Worm (Caenorhabditis elegans): ENCODE measurements around the gene egas-4.
A peak's percentile ranks its signal among the peaks of the same experiment; 100 is the strongest.

The egas-4 gene

ce11 chrIV:7477197-7477596, 20.5 kb downstream of the egas-4 start, which contains the start of gene pycr-4:
pycr-4 (minus strand) TSS chrIV:7477297.
- TF ChIP-seq blmp-1 (tag; optimal IDR thresholded peaks at IDR 0.05), result no peak
- TF ChIP-seq lin-35 (GFP tag; optimal IDR thresholded peaks at IDR 0.05), result peak in 1 of 2 experiments; percentile 15
- TF ChIP-seq unc-30 (tag; optimal IDR thresholded peaks at IDR 0.05), result no peak
- TF ChIP-seq dpl-1 (GFP tag; optimal IDR thresholded peaks at IDR 0.05), result peak in 1 of 3 experiments; percentile 14
- TF ChIP-seq efl-1 (optimal IDR thresholded peaks at IDR 0.05), result peak; percentile 42 to 44
- TF ChIP-seq efl-1 (GFP tag; optimal IDR thresholded peaks at IDR 0.05 in 1 of 2), result peak in 1 of 2 experiments; percentile 72
- no peak for TF ChIP-seq elt-2 (tag; optimal IDR thresholded peaks at IDR 0.05)

ce11 chrIV:7474826-7475225, 22.8 kb downstream of the egas-4 start, which contains the start of gene slc-25A18.2:
slc-25A18.2 (plus strand) TSS chrIV:7475041.
- TF ChIP-seq elt-3 (tag; optimal IDR thresholded peaks at IDR 0.05) (no peak), efl-1 (optimal IDR thresholded peaks at IDR 0.05) (no peak), efl-1 (GFP tag; optimal IDR thresholded peaks at IDR 0.05 in 1 of 2) (peak in 1 of 2 experiments; percentile 62)

ce11 chrIV:7473159-7473649, 24.4 kb downstream of the egas-4 start, which contains the start of the genes plk-3 and F55G1.6:
plk-3 (minus strand) TSS chrIV:7473209.
F55G1.6 (plus strand) TSS chrIV:7473517.
- no peak for TF ChIP-seq pax-3 (tag; optimal IDR thresholded peaks at IDR 0.05)
- TF ChIP-seq nhr-71 (tag; optimal IDR thresholded peaks at IDR 0.05), result no peak
- TF ChIP-seq unc-30 (tag; optimal IDR thresholded peaks at IDR 0.05), result no peak
- no peak for TF ChIP-seq lir-3 (tag; optimal IDR thresholded peaks at IDR 0.05; ENCODE audit: poor library complexity)
- TF ChIP-seq lin-13 (GFP tag; optimal IDR thresholded peaks at IDR 0.05), result no peak
- TF ChIP-seq snu-23 (GFP tag; optimal IDR thresholded peaks at IDR 0.05), result no peak
- TF ChIP-seq hlh-17 (GFP tag; optimal IDR thresholded peaks at IDR 0.05; ENCODE audit: borderline replicate concordance), result no peak
- TF ChIP-seq nhr-76 (tag; optimal IDR thresholded peaks at IDR 0.05), result no peak
- no peak for TF ChIP-seq lin-14 (GFP tag; optimal IDR thresholded peaks at IDR 0.05)
- no peak for TF ChIP-seq unc-62 (GFP tag; optimal IDR thresholded peaks at IDR 0.05)
- no peak for TF ChIP-seq blmp-1 (tag; optimal IDR thresholded peaks at IDR 0.05)
- TF ChIP-seq nhr-77 (tag; optimal IDR thresholded peaks at IDR 0.05), result no peak
- no peak for TF ChIP-seq ama-1 (optimal IDR thresholded peaks at IDR 0.05)
- TF ChIP-seq vab-15 (tag; optimal IDR thresholded peaks at IDR 0.05), result no peak
- no peak for TF ChIP-seq fkh-10 (GFP tag; optimal IDR thresholded peaks at IDR 0.05)
- no peak for TF ChIP-seq ceh-90 (tag; optimal IDR thresholded peaks at IDR 0.05)
- TF ChIP-seq xbp-1 (tag; optimal IDR thresholded peaks at IDR 0.05), result no peak
- no peak for TF ChIP-seq nhr-90 (tag; optimal IDR thresholded peaks at IDR 0.05; ENCODE audit: poor library complexity)
- no peak for TF ChIP-seq sox-4 (tag; optimal IDR thresholded peaks at IDR 0.05)
- no peak for TF ChIP-seq elt-2 (tag; optimal IDR thresholded peaks at IDR 0.05)

ce11 chrIV:7469782-7470413, 27.8 kb downstream of the egas-4 start, which contains the start of gene F55G1.7:
F55G1.7 (minus strand) TSS chrIV:7469832.
- TF ChIP-seq lin-13 (GFP tag; optimal IDR thresholded peaks at IDR 0.05) (no peak), tbx-2 (tag; optimal IDR thresholded peaks at IDR 0.05) (peak; percentile 56), nhr-47 (tag; optimal IDR thresholded peaks at IDR 0.05) (no peak), fkh-10 (GFP tag; optimal IDR thresholded peaks at IDR 0.05) (no peak), irx-1 (tag; optimal IDR thresholded peaks at IDR 0.05) (no peak), swsn-7 (tag; optimal IDR thresholded peaks at IDR 0.05) (no peak), sup-37 (GFP tag; optimal IDR thresholded peaks at IDR 0.05) (no peak), aly-2 (tag; optimal IDR thresholded peaks at IDR 0.05) (no peak), unc-130 (tag; optimal IDR thresholded peaks at IDR 0.05) (no peak), lin-14 (GFP tag; optimal IDR thresholded peaks at IDR 0.05) (peak; percentile 45), fkh-8 (tag; optimal IDR thresholded peaks at IDR 0.05) (no peak), mab-9 (GFP tag; IDR thresholded peaks at IDR 0.05) (no peak), isw-1 (GFP tag; IDR thresholded peaks at IDR 0.05) (no peak), zip-4 (GFP tag; optimal IDR thresholded peaks at IDR 0.05) (no peak), sptf-1 (tag; optimal IDR thresholded peaks at IDR 0.05) (no peak), nhr-20 (tag; optimal IDR thresholded peaks at IDR 0.05) (peak; percentile 66), lsy-2 (tag; optimal IDR thresholded peaks at IDR 0.05) (no peak), skn-1 (tag; optimal IDR thresholded peaks at IDR 0.05) (no peak), mdl-1 (tag; optimal IDR thresholded peaks at IDR 0.05) (no peak), blmp-1 (tag; optimal IDR thresholded peaks at IDR 0.05) (peak; percentile 55), nhr-85 (tag) (peak; percentile 54), tlp-1 (tag; optimal IDR thresholded peaks at IDR 0.05) (no peak), lin-35 (GFP tag; optimal IDR thresholded peaks at IDR 0.05) (peak in 1 of 2 experiments; percentile 35), unc-86 (tag; optimal IDR thresholded peaks at IDR 0.05) (no peak), pqm-1 (tag; optimal IDR thresholded peaks at IDR 0.05) (no peak), nhr-84 (tag; optimal IDR thresholded peaks at IDR 0.05) (no peak), elt-2 (tag; optimal IDR thresholded peaks at IDR 0.05) (no peak)
